Worm (Caenorhabditis elegans) whole organism, late embryonic: ENCODE measurements around the gene C35B1.3.
"Not testable (repeated sequence)": the region's sequence is repeated elsewhere in the genome, so short reads cannot be mapped to it uniquely, and the experiment has no call there.

Experiments
- T23F11.4 ChIP-seq: fragments of 200-800 bp; sonication (Bioruptor generic); optimal IDR thresholded peaks from 2 replicates; lab custom pipeline; 2018; ENCODE audit warnings: mild to moderate bottlenecking, missing genetic modification characterization, missing compliant biosample characterization
- ceh-2 ChIP-seq: sonication (generic microtip); optimal IDR thresholded peaks from 2 replicates; lab custom pipeline; 2016; ENCODE audit warnings: missing genotype, missing genetic modification characterization, missing compliant biosample characterization
- ceh-9 ChIP-seq: sonication (generic microtip); optimal IDR thresholded peaks from 2 replicates; lab custom pipeline; 2016; ENCODE audit warnings: mild to moderate bottlenecking, missing genetic modification characterization, inconsistent platforms, missing compliant biosample characterization
- fax-1 ChIP-seq: sonication (generic microtip); optimal IDR thresholded peaks from 2 replicates; lab custom pipeline; 2016; ENCODE audit warnings: missing genotype, missing genetic modification characterization, missing compliant biosample characterization
- lin-11 ChIP-seq: fragments of 200-800 bp; sonication (Bioruptor generic); optimal IDR thresholded peaks from 2 replicates; lab custom pipeline; 2018; ENCODE audit warnings: mild to moderate bottlenecking, missing genetic modification characterization, missing compliant biosample characterization
- madf-2 ChIP-seq: sonication (generic microtip); optimal IDR thresholded peaks from 2 replicates; lab custom pipeline; 2017; ENCODE audit warnings: missing genetic modification characterization, missing compliant biosample characterization
- pat-9 ChIP-seq: fragments of 200-800 bp; sonication (Bioruptor generic); optimal IDR thresholded peaks from 2 replicates; lab custom pipeline; 2018; ENCODE audit warnings: mild to moderate bottlenecking, missing genetic modification characterization, moderate library complexity, missing compliant biosample characterization
- pqm-1 ChIP-seq: sonication (generic microtip); optimal IDR thresholded peaks from 2 replicates; lab custom pipeline; 2016; ENCODE audit warnings: missing genetic modification characterization, missing compliant biosample characterization
- sdc-2 ChIP-seq: sonication (generic microtip); optimal IDR thresholded peaks from 2 replicates; lab custom pipeline; 2016; ENCODE audit warnings: missing genotype, missing genetic modification characterization, missing compliant biosample characterization
- unc-42 ChIP-seq: sonication (generic microtip); optimal IDR thresholded peaks from 2 replicates; lab custom pipeline; 2016; ENCODE audit warnings: missing genotype, missing genetic modification characterization, missing compliant biosample characterization
- zip-5 ChIP-seq: sonication (generic microtip); optimal IDR thresholded peaks from 2 replicates; lab custom pipeline; 2016; ENCODE audit warnings: missing genetic modification characterization, missing compliant biosample characterization
- ztf-16 ChIP-seq: sonication (generic microtip); optimal IDR thresholded peaks from 2 replicates; lab custom pipeline; 2017; ENCODE audit warnings: missing genetic modification characterization, missing compliant biosample characterization

C35B1.3 gene

DNA sequence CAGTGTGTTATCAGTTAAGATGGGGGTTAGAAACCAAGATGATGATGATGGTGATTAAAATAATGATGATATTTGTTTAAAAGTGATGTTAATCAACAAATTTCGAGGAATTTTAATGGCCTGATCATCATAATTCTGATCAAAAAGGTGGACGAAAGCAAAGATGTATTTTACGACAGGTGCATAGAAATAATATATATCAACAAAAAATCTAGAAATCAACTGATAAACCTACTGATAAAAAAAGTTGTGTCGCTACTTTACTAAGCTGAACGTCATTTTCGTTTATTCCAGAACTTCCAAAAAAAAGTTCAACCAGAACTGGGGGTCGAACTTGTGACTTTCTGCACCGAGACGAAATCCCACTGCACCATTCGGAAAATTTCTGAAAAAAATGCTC is 42.1 kb downstream of the C35B1.3 start, which contains the start of gene mul-1:
Gene mul-1 (minus strand): TSS at position 84 of the 400 bp plus-strand sequence.
- TF ChIP-seq ceh-9 (tag; lab: Kevin White, UChicago) (no peak), pat-9 (no peak), T23F11.4 (GFP tag; lab: Kevin White, UChicago) (no peak), ceh-2 (tag; lab: Kevin White, UChicago) (no peak), pqm-1 (tag; lab: Kevin White, UChicago) (no peak), zip-5 (no peak), fax-1 (no peak), lin-11 (tag; lab: Kevin White, UChicago) (no peak), unc-42 (no peak)
- TF ChIP-seq, all 69 proteins: peak for 0

DNA sequence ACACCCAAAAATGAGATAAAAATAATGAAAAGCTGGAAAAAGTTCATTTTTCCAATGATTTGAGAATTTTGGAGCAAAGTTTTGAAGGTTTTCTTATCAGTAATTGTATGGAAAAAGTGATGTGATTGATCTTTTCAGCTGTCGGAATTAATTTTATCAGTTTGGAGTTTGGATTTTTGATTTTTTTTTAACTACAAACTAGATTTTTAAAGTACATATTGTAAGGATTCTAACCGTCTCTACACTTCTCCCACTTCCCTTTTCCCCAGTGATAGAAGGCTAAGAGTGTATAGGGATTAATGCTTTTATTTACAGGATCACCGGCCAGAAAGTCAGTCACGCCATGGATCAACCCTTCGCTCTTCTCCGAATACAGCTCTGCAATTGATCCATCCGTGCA is 44.7 kb downstream of the C35B1.3 start, which contains the start of gene F49F1.7:
Gene F49F1.7 (minus strand): TSS at position 101 of the 400 bp plus-strand sequence.
- TF ChIP-seq madf-2, ztf-16, sdc-2 (tag; lab: Kevin White, UChicago): not testable (repeated sequence)
